Worm (Caenorhabditis elegans): ENCODE measurements around the gene Y57A10C.11.

Gene Y57A10C.11

DNA sequence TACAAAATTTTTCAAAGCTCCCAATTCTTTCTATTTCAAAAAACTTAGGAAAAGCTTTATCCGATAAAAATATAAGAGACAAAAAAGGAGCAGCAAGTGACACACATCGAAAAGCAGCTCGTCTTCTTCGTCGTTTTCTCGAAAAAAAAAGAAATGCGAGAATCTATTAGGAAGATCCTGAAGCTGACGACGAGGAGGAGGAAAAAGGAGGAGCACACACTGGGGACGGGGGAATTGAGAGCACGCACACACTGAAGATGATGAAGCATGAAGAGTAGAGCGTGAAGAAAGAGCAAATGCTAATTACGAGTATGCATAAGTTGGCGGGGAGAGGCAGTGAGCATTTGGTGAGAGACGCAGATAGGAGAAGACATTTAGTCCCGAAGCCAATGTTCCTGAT is 40.8 kb downstream of the Y57A10C.11 start:
- TF ChIP-seq fkh-10 (GFP tag; optimal IDR thresholded peaks at IDR 0.05): peak; percentile 69
- peak; percentile 8 for TF ChIP-seq unc-86 (tag; optimal IDR thresholded peaks at IDR 0.05)
- no peak for TF ChIP-seq lin-13 (GFP tag; optimal IDR thresholded peaks at IDR 0.05)
- TF ChIP-seq egl-13 (tag; optimal IDR thresholded peaks at IDR 0.05): peak; percentile 20
- peak; percentile 53 for TF ChIP-seq lin-14 (GFP tag; optimal IDR thresholded peaks at IDR 0.05)
- no peak for TF ChIP-seq efl-1 (optimal IDR thresholded peaks at IDR 0.05)
- peak in 1 of 2 experiments; percentile 68 for TF ChIP-seq efl-1 (GFP tag; optimal IDR thresholded peaks at IDR 0.05 in 1 of 2)
- peak in 1 of 2 experiments; percentile 1 for TF ChIP-seq lsy-2 (tag; optimal IDR thresholded peaks at IDR 0.05)
- TF ChIP-seq ceh-82 (tag; optimal IDR thresholded peaks at IDR 0.05): peak in 1 of 3 experiments; percentile 43
- no peak for TF ChIP-seq nhr-84 (tag; optimal IDR thresholded peaks at IDR 0.05)
- TF ChIP-seq sox-4 (tag; optimal IDR thresholded peaks at IDR 0.05): no peak
- peak; percentile 6 for TF ChIP-seq nhr-47 (tag; optimal IDR thresholded peaks at IDR 0.05)

DNA sequence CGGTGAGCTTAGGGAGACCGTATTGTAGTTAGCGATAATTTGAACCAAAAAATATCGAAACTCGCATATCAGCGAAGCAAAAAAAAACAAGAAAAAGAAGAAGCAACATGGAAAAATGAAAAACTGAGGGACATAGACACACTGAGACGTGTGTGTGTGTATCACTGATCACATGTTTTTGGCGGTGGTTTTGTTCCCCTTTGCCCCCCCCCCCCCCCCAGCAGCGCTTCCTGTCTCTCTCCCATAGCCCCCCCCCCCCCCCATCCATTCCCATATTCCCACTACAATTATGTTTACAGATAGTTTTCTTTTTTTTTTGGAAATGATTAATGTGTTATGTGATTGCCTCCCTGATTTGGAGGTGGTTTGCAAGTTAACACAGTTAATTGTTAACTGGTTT is 45.5 kb downstream of the Y57A10C.11 start:
- TF ChIP-seq ceh-63 (GFP tag; optimal IDR thresholded peaks at IDR 0.05) (no peak), dpl-1 (GFP tag; optimal IDR thresholded peaks at IDR 0.05) (no peak), sox-4 (tag; optimal IDR thresholded peaks at IDR 0.05) (no peak), lin-35 (GFP tag; optimal IDR thresholded peaks at IDR 0.05) (no peak), lin-14 (GFP tag; optimal IDR thresholded peaks at IDR 0.05) (peak; percentile 57)

Measured in whole organism, L1 larva.